Worm (Caenorhabditis elegans): ENCODE measurements around the gene F56D5.2.

F56D5.2 gene

ce11 chrIV:9398512-9398911 lies at the start of gene F56D5.2:
Gene F56D5.2, minus strand, starts transcription at chrIV:9398612.
- TF ChIP-seq ref-1 (GFP tag; conservative IDR thresholded peaks at IDR 0.05) = no peak
- no peak for TF ChIP-seq T22C8.4 (GFP tag; IDR thresholded peaks at IDR 0.05)
- TF ChIP-seq med-1 (GFP tag; optimal IDR thresholded peaks at IDR 0.05; ENCODE audit: insufficient read depth) = no peak
- no peak for TF ChIP-seq klf-2 (GFP tag; conservative IDR thresholded peaks at IDR 0.05)
- no peak for TF ChIP-seq flt-1 (GFP tag; IDR thresholded peaks at IDR 0.05)
- no peak for TF ChIP-seq ztf-29 (GFP tag; IDR thresholded peaks at IDR 0.05)
- no peak for TF ChIP-seq tab-1 (GFP tag; IDR thresholded peaks at IDR 0.05)
- TF ChIP-seq cog-1 (tag; optimal IDR thresholded peaks at IDR 0.05) = no peak
- no peak for TF ChIP-seq ztf-23 (GFP tag; IDR thresholded peaks at IDR 0.05)

- TF ChIP-seq ztf-29 (GFP tag; IDR thresholded peaks at IDR 0.05) (no peak), med-1 (GFP tag; optimal IDR thresholded peaks at IDR 0.05; ENCODE audit: insufficient read depth) (no peak), T22C8.4 (GFP tag; IDR thresholded peaks at IDR 0.05) (no peak), tab-1 (GFP tag; IDR thresholded peaks at IDR 0.05) (no peak), ref-1 (GFP tag; conservative IDR thresholded peaks at IDR 0.05) (no peak), flt-1 (GFP tag; IDR thresholded peaks at IDR 0.05) (no peak), cog-1 (tag; optimal IDR thresholded peaks at IDR 0.05) (no peak), klf-2 (GFP tag; conservative IDR thresholded peaks at IDR 0.05) (no peak), ztf-23 (GFP tag; IDR thresholded peaks at IDR 0.05) (no peak)
Observed at ce11 chrIV:9447209-9447608, 48.8 kb upstream of the F56D5.2 start, which contains the start of gene hsp-12.6. Gene hsp-12.6, minus strand, starts transcription at chrIV:9447228.

DNA sequence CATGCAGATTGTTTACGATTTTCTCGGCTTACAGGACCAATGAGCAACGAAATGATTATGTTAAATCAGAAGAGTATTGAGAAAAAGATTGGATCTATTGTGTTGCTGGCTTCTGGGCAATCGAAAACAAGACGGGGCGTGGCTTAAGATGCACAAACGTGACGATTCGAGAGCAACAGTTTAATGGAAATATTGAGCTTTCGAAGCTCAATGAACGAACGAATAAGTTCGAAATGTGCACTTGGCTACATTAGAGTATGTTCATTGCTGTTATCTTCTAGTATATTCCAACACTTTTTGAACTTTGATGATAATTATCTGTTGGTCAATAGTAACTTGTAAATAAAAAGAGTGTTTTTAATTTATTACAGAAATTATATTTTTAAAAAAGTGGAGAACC lies 47.0 kb upstream of the F56D5.2 start, which contains the start of gene hsp-12.3:
TSS of gene hsp-12.3 (minus strand) at position 101 of the 400 bp plus-strand sequence.
- TF ChIP-seq flt-1 (GFP tag; IDR thresholded peaks at IDR 0.05) (no peak), cog-1 (tag; optimal IDR thresholded peaks at IDR 0.05) (no peak), T22C8.4 (GFP tag; IDR thresholded peaks at IDR 0.05) (no peak), tab-1 (GFP tag; IDR thresholded peaks at IDR 0.05) (no peak), ztf-23 (GFP tag; IDR thresholded peaks at IDR 0.05) (no peak), ref-1 (GFP tag; conservative IDR thresholded peaks at IDR 0.05) (no peak), klf-2 (GFP tag; conservative IDR thresholded peaks at IDR 0.05) (no peak), med-1 (GFP tag; optimal IDR thresholded peaks at IDR 0.05; ENCODE audit: insufficient read depth) (no peak), ztf-29 (GFP tag; IDR thresholded peaks at IDR 0.05) (no peak)

DNA sequence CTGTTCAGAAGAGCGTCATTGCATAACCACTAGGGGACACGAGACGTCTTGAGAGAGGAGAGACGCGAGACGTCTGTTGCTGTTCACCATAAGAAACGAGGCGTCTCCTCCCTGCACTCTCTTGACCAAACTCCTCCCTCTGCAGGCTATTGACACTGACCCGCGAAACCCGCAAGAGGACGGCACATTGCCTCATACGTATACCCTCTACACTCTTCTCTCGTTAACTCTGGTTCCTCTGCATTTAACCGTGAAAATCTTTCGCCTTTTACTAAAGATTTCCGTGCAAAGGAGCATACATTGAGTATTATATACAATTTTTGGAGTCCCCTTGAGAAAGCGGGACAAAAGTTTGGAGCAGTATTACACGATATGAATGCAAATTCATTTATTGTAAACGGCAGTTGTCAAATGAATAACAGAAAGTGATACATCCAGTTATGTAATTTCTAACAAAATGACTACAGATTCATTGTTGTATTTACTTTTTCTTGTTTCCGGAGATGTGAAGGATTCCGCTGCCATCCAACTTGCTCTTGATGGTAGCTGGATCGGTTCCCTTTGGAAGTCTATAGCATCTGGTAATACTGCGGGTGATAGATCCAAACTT lies 46.1 kb upstream of the F56D5.2 start:
- TF ChIP-seq med-1 (GFP tag; optimal IDR thresholded peaks at IDR 0.05; ENCODE audit: insufficient read depth) = no peak
- no peak for TF ChIP-seq T22C8.4 (GFP tag; IDR thresholded peaks at IDR 0.05)
- no peak for TF ChIP-seq ztf-29 (GFP tag; IDR thresholded peaks at IDR 0.05)
- TF ChIP-seq klf-2 (GFP tag; conservative IDR thresholded peaks at IDR 0.05) = no peak
- peak; percentile 76 for TF ChIP-seq cog-1 (tag; optimal IDR thresholded peaks at IDR 0.05)
- TF ChIP-seq ztf-23 (GFP tag; IDR thresholded peaks at IDR 0.05) = 0 out of 2 replicates have a peak, but pooled peaks have one; percentile 10
- TF ChIP-seq flt-1 (GFP tag; IDR thresholded peaks at IDR 0.05) = peak; percentile 78; the same call in 1 of the 2 replicates
- no peak for TF ChIP-seq ref-1 (GFP tag; conservative IDR thresholded peaks at IDR 0.05)
- TF ChIP-seq tab-1 (GFP tag; IDR thresholded peaks at IDR 0.05) = no peak; the same call in 1 of the 2 replicates

- TF ChIP-seq klf-2 (GFP tag; conservative IDR thresholded peaks at IDR 0.05) = no peak
- TF ChIP-seq med-1 (GFP tag; optimal IDR thresholded peaks at IDR 0.05; ENCODE audit: insufficient read depth) = no peak
- no peak for TF ChIP-seq tab-1 (GFP tag; IDR thresholded peaks at IDR 0.05)
- no peak for TF ChIP-seq ztf-29 (GFP tag; IDR thresholded peaks at IDR 0.05)
- TF ChIP-seq cog-1 (tag; optimal IDR thresholded peaks at IDR 0.05) = no peak
- no peak for TF ChIP-seq flt-1 (GFP tag; IDR thresholded peaks at IDR 0.05)
- no peak for TF ChIP-seq ztf-23 (GFP tag; IDR thresholded peaks at IDR 0.05)
- TF ChIP-seq T22C8.4 (GFP tag; IDR thresholded peaks at IDR 0.05) = no peak
- no peak for TF ChIP-seq ref-1 (GFP tag; conservative IDR thresholded peaks at IDR 0.05)
Observed at ce11 chrIV:9443940-9444339, 45.5 kb upstream of the F56D5.2 start, which contains the start of gene F38E11.9. Gene F38E11.9, minus strand, starts transcription at chrIV:9444040.

ce11 chrIV:9442106-9442532 lies 43.7 kb upstream of the F56D5.2 start:
- TF ChIP-seq tab-1 (GFP tag; IDR thresholded peaks at IDR 0.05) (no peak), klf-2 (GFP tag; conservative IDR thresholded peaks at IDR 0.05) (0 out of 2 replicates have a peak, but pooled peaks have one; percentile 21)

ce11 chrIV:9441391-9441790 lies 43.0 kb upstream of the F56D5.2 start:
- TF ChIP-seq T22C8.4 (GFP tag; IDR thresholded peaks at IDR 0.05) = no peak
- no peak for TF ChIP-seq cog-1 (tag; optimal IDR thresholded peaks at IDR 0.05)

DNA sequence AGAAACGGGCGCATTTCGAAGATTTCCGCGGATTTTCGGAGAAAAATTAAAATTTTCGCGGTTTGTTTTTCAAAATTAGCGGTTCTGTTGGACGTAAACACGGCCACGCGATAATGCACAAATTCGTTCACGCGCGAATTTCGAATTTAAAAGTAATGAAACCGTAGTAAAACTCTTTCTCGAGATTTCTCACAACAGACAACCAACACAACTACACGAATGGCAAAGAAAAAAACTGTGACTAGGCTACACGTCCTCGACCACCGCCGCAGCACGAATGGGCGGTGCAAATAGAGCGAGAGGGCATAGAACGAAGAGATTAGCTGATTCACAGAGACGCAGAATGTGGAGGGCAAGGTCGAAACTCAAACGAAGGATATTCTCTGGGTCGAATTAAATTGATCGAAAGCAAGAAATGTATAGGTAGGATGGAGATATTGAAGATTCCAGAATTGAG lies 42.5 kb upstream of the F56D5.2 start, which contains the start of gene idh-1:
TSS of gene idh-1 (minus strand) at position 228 of the 457 bp plus-strand sequence.
- TF ChIP-seq T22C8.4 (GFP tag; IDR thresholded peaks at IDR 0.05) = no peak
- TF ChIP-seq cog-1 (tag; optimal IDR thresholded peaks at IDR 0.05) = no peak
- no peak for TF ChIP-seq klf-2 (GFP tag; conservative IDR thresholded peaks at IDR 0.05)
- TF ChIP-seq flt-1 (GFP tag; IDR thresholded peaks at IDR 0.05) = no peak
- TF ChIP-seq ztf-29 (GFP tag; IDR thresholded peaks at IDR 0.05) = no peak
- TF ChIP-seq ztf-23 (GFP tag; IDR thresholded peaks at IDR 0.05) = no peak
- TF ChIP-seq ref-1 (GFP tag; conservative IDR thresholded peaks at IDR 0.05) = no peak
- no peak for TF ChIP-seq med-1 (GFP tag; optimal IDR thresholded peaks at IDR 0.05; ENCODE audit: insufficient read depth)
- no peak for TF ChIP-seq tab-1 (GFP tag; IDR thresholded peaks at IDR 0.05)

- TF ChIP-seq ztf-23 (GFP tag; IDR thresholded peaks at IDR 0.05) (no peak), ref-1 (GFP tag; conservative IDR thresholded peaks at IDR 0.05) (no peak), tab-1 (GFP tag; IDR thresholded peaks at IDR 0.05) (no peak), flt-1 (GFP tag; IDR thresholded peaks at IDR 0.05) (no peak), klf-2 (GFP tag; conservative IDR thresholded peaks at IDR 0.05) (no peak), med-1 (GFP tag; optimal IDR thresholded peaks at IDR 0.05; ENCODE audit: insufficient read depth) (no peak), T22C8.4 (GFP tag; IDR thresholded peaks at IDR 0.05) (no peak), ztf-29 (GFP tag; IDR thresholded peaks at IDR 0.05) (no peak), cog-1 (tag; optimal IDR thresholded peaks at IDR 0.05) (no peak)
Observed at ce11 chrIV:9438753-9439152, 40.3 kb upstream of the F56D5.2 start.

DNA sequence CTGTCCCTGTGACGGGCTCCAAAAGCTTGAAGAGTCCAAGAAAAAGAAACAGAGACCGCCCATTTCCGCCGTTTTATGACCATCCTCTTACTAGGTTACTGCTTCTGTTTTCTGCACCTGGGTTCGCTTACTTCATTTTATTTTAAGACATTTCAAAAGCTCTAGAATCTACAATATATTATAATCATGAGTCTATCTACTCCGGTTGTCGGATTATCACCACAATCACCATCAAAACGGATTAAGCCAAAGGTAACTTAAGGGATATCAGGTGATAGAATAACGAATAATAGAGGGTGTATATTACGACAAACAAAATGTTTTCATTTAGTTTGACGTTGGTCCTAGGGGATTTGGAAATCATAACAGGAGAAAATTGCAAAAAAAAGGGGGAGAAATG lies 33.9 kb upstream of the F56D5.2 start:
- TF ChIP-seq med-1 (GFP tag; optimal IDR thresholded peaks at IDR 0.05; ENCODE audit: insufficient read depth) (no peak), T22C8.4 (GFP tag; IDR thresholded peaks at IDR 0.05) (no peak), klf-2 (GFP tag; conservative IDR thresholded peaks at IDR 0.05) (no peak), ztf-29 (GFP tag; IDR thresholded peaks at IDR 0.05) (no peak), flt-1 (GFP tag; IDR thresholded peaks at IDR 0.05) (no peak), tab-1 (GFP tag; IDR thresholded peaks at IDR 0.05) (no peak), ztf-23 (GFP tag; IDR thresholded peaks at IDR 0.05) (no peak), ref-1 (GFP tag; conservative IDR thresholded peaks at IDR 0.05) (no peak), cog-1 (tag; optimal IDR thresholded peaks at IDR 0.05) (no peak)
